Worm (Caenorhabditis elegans): ENCODE measurements around the gene Y54G2A.72.

Y54G2A.72 gene

DNA sequence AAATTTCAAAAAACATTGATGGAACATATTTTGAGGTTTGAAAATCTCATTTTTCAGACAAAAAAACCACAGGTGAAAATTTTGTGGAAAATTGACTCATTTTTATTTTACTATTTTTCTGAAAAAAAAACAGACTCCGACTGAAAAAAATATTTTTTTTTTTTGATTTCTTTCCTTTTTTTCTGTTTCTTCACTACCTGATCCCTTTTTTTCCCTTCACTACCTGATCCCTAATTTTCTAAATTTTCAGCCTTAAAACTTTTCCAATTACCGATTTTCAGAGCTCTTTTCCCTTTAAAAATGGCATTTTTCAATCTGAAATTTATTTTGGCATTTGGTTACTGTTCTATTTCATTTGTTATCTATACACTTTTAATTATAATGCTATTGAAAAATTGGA lies 15.6 kb upstream of the Y54G2A.72 start, which contains the start of gene Y54G2A.77:
Gene Y54G2A.77 (plus strand): TSS at position 301 of the 400 bp plus-strand sequence.
- TF ChIP-seq lin-13 (tag; optimal IDR thresholded peaks at IDR 0.05) (no peak), unc-120 (tag; optimal IDR thresholded peaks at IDR 0.05; ENCODE audit: poor library complexity, severe bottlenecking) (no peak), hlh-1 (tag; optimal IDR thresholded peaks at IDR 0.05) (no peak), blmp-1 (tag; optimal IDR thresholded peaks at IDR 0.05) (no peak), cnd-1 (tag; optimal IDR thresholded peaks at IDR 0.05) (no peak), ceh-39 (tag; optimal IDR thresholded peaks at IDR 0.05) (no peak), nhr-2 (tag; optimal IDR thresholded peaks at IDR 0.05) (no peak), elt-3 (tag; optimal IDR thresholded peaks at IDR 0.05) (no peak), mep-1 (tag; optimal IDR thresholded peaks at IDR 0.05) (no peak), nhr-28 (tag; optimal IDR thresholded peaks at IDR 0.05) (no peak)

DNA sequence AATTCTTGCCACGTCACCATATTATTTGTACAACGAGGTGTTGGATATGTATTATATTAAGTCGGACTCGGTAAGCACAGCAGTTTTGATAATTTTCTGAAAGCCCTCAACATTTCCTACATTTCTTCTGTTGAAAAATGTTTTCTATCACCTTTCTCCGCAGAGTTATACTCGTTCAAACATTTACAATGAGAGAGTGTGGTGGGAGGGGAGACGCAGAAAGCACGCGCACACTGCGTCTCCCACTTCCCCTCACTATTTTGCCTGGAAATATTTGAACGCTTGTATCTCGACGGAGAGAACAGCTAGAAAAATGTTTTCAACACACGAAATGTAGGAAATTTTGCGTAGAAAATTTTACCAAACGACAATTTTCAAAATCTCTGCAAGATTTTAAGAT lies 13.8 kb upstream of the Y54G2A.72 start:
- TF ChIP-seq sem-2 (GFP tag; optimal IDR thresholded peaks at IDR 0.05), result no peak
- TF ChIP-seq nhr-76 (tag; optimal IDR thresholded peaks at IDR 0.05), result no peak
- no peak for TF ChIP-seq lsy-2 (tag; optimal IDR thresholded peaks at IDR 0.05)
- no peak for TF ChIP-seq snpc-4 (tag; optimal IDR thresholded peaks at IDR 0.05)
- no peak for TF ChIP-seq mep-1 (tag; optimal IDR thresholded peaks at IDR 0.05)
- TF ChIP-seq hlh-1 (tag; optimal IDR thresholded peaks at IDR 0.05), result no peak

DNA sequence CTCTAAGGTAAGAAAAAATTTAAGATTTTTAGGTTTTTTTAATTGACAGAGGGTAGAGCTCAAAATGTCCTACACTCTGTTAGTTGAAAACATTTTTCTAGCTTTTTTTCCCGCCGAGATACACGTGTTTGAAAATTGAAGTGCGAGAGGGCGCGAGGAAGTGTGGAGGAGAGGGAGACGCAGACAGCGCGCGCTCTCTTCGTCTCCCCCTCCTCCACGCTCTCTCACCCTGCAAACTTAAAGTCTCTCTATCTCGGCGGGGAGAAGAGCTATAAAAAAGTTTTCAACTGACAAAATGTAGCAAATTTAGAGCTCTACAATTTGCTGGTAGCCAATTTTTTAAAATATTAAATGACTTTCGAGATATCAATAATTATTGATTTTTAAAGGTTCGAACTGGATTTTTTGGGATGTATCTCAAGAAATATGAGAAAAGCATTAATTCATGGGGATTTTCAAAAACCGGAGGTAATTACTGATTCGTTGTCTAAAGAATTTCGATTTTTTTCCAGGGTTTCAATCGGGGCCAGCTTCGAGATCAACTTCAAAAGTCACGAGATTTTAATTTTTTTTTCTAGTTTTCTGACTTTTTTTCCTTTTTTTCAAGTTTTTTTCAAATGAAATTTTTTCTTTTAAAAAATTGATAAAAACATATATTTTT lies 12.8 kb upstream of the Y54G2A.72 start:
- peak; percentile 12 for TF ChIP-seq sptf-1 (tag; optimal IDR thresholded peaks at IDR 0.05)
- no peak for TF ChIP-seq ceh-83 (GFP tag; optimal IDR thresholded peaks at IDR 0.05)

DNA sequence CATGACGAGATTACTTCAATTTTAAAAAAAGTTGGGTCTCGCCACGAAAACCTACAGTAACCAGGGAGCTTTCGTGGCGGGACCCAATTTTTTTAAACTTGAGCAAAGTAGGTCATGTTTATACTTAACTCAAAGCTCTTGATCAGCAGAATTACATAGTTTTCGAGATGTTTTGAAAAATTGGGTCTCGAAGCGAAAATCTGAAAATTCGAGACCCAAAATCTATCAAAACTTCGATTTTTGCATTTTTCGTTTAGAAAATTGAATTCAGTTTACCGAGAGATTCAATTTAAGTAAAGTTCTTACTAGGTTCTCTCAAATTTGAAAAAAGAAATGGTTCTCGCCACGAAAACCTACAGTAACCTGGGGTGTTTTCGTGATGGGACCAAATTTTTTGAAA lies 7.9 kb upstream of the Y54G2A.72 start:
- TF ChIP-seq tbx-8 (GFP tag; optimal IDR thresholded peaks at IDR 0.05) (no peak), ceh-39 (tag; optimal IDR thresholded peaks at IDR 0.05) (no peak), nhr-237 (tag; optimal IDR thresholded peaks at IDR 0.05) (no peak), unc-39 (tag; optimal IDR thresholded peaks at IDR 0.05) (no peak), nhr-2 (tag; optimal IDR thresholded peaks at IDR 0.05) (no peak), blmp-1 (tag; optimal IDR thresholded peaks at IDR 0.05) (no peak), lin-32 (GFP tag; optimal IDR thresholded peaks at IDR 0.05) (no peak), hlh-1 (tag; optimal IDR thresholded peaks at IDR 0.05) (no peak), drap-1 (GFP tag; optimal IDR thresholded peaks at IDR 0.05) (no peak), nhr-12 (tag; optimal IDR thresholded peaks at IDR 0.05) (no peak), sem-2 (GFP tag; optimal IDR thresholded peaks at IDR 0.05) (no peak), elt-1 (tag; optimal IDR thresholded peaks at IDR 0.05; ENCODE audit: borderline replicate concordance, insufficient read depth) (no peak), ceh-43 (GFP tag; optimal IDR thresholded peaks at IDR 0.05) (no peak), lin-13 (tag; optimal IDR thresholded peaks at IDR 0.05) (no peak), ham-2 (GFP tag; optimal IDR thresholded peaks at IDR 0.05) (no peak), elt-3 (tag; optimal IDR thresholded peaks at IDR 0.05) (no peak)

DNA sequence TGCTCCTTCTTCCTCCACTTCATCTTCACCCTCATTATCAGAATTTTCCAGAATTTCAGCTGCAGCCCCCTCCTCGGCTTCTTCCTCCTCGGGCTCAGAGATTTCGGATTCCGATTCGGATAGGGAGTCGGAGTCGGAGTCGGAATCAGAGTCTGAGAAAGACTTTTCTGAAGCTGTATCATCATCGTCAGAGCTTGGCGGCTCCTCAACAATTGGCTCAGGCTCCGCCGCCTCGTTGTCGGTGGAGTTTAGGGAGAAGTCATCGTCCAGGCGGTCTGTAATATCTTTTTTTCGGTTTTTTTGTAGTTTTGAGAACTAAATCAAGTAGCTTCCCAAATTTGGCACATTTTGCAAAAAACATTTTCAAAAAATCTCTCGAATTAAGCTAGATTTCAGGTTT lies 7.1 kb upstream of the Y54G2A.72 start:
- TF ChIP-seq lin-13 (tag; optimal IDR thresholded peaks at IDR 0.05) (no peak), ham-2 (GFP tag; optimal IDR thresholded peaks at IDR 0.05) (no peak), snpc-4 (tag; optimal IDR thresholded peaks at IDR 0.05) (no peak), lin-32 (GFP tag; optimal IDR thresholded peaks at IDR 0.05) (no peak), ztf-11 (tag; optimal IDR thresholded peaks at IDR 0.05) (no peak), mls-2 (tag; optimal IDR thresholded peaks at IDR 0.05) (no peak), pha-4 (tag; optimal IDR thresholded peaks at IDR 0.05) (no peak), nhr-2 (tag; optimal IDR thresholded peaks at IDR 0.05) (no peak), flh-1 (GFP tag; optimal IDR thresholded peaks at IDR 0.05) (no peak), zip-8 (tag; optimal IDR thresholded peaks at IDR 0.05) (no peak), ceh-39 (tag; optimal IDR thresholded peaks at IDR 0.05) (no peak), hlh-1 (tag; optimal IDR thresholded peaks at IDR 0.05) (no peak), nhr-237 (tag; optimal IDR thresholded peaks at IDR 0.05) (no peak), mep-1 (tag; optimal IDR thresholded peaks at IDR 0.05) (no peak), lsy-2 (tag; optimal IDR thresholded peaks at IDR 0.05) (no peak)

DNA sequence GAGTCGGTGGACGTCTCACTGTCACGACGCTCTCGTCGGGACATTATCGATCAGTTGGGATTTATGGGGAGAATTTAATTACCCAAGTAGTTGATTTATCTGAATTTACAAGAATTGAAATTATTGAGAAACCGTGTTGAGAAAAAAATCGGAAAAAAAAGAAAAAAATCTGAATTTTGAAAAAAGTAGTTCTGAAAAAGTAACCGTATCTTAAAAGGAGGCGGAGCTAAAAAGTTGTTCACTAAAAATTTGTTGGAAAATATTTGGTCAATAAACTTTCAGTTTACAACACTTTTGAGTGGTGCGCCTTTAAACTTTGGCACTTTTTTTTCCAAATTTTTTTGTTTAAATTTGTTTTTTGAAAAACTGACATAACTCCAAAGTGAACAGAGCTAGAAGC lies 6.2 kb upstream of the Y54G2A.72 start, which contains the start of gene Y54G2A.11:
Gene Y54G2A.11 (minus strand): TSS at position 101 of the 400 bp plus-strand sequence.
- TF ChIP-seq hlh-1 (tag; optimal IDR thresholded peaks at IDR 0.05), result no peak

All from whole organism, mixed stage, embryonic.